Worm (Caenorhabditis elegans) whole organism, L1 larva: ENCODE data around the gene C26F1.3.

Experiments used
- hpl-2 ChIP-seq: fragments of 150-350 bp; optimal IDR thresholded peaks from 2 replicates; lab custom pipeline; 2014; ENCODE audit warnings: missing biosample characterization, missing genetic modification reagents, missing genetic modification characterization
- pqm-1 ChIP-seq: sonication (generic microtip); optimal IDR thresholded peaks from 3 replicates; lab custom pipeline; 2017; ENCODE audit warnings: missing biosample characterization, missing genetic modification characterization
- rnt-1 ChIP-seq: sonication (generic microtip); optimal IDR thresholded peaks from 2 replicates; lab custom pipeline; 2016; ENCODE audit warnings: mild to moderate bottlenecking, missing genetic modification characterization, moderate library complexity, missing compliant biosample characterization
- skn-1 ChIP-seq: fragments of 150-350 bp; optimal IDR thresholded peaks from 2 replicates; lab custom pipeline; 2014; ENCODE audit warnings: missing biosample characterization, missing genetic modification characterization
- snpc-4 ChIP-seq: fragments of 150-350 bp; optimal IDR thresholded peaks from 2 replicates; lab custom pipeline; 2014; ENCODE audit warnings: missing biosample characterization, missing genetic modification characterization
- swsn-7 ChIP-seq: sonication (generic microtip); optimal IDR thresholded peaks from 2 replicates; lab custom pipeline; 2016; ENCODE audit warnings: missing genetic modification characterization, missing compliant biosample characterization

DNA sequence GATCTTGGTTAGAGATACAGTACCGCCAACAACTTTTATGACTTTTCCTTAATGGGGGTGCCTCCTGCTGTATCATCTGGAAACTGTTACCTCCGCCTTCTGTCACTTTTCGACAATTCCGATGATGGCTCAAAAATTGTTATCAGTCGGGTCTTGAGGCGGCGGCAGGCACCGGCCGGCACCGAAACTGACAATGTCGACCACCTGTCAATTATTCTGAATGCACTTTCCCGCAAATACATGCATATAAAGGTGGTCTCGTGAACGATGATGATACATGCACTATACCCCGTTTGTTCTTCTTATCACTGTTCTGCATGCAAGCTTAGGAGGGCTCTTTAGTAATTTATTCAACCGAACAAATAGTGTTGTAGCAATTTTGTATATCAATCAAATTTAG is 33.0 kb upstream of the C26F1.3 start:
- TF ChIP-seq swsn-7 (tag; lab: Kevin White, UChicago) (no peak), rnt-1 (tag; lab: Kevin White, UChicago) (no peak), hpl-2 (GFP tag; lab: Kevin White, UChicago) (no peak), snpc-4 (tag; lab: Kevin White, UChicago) (no peak), pqm-1 (tag; lab: Kevin White, UChicago) (no peak), skn-1 (tag; lab: Kevin White, UChicago) (no peak)
